Worm (Caenorhabditis elegans) whole organism, L3 larva: Measurements from ENCODE around the gene F09E5.3.

Experiments
- ama-1 ChIP-seq: fragments of 150-350 bp; optimal IDR thresholded peaks from 2 replicates; lab custom pipeline; 2018
- elt-3 ChIP-seq, 3 experiments: fragments of 150-350 bp in 1 of 3; sonication (generic microtip) in 2 of 3; optimal IDR thresholded peaks; 2 replicates in 2 of 3; 4 replicates in 1 of 3; lab custom pipeline; 2014 to 2017; ENCODE audit warnings: missing biosample characterization in 3 of 3, missing genetic modification characterization in 3 of 3
- jun-1 ChIP-seq: fragments of 150-350 bp; optimal IDR thresholded peaks from 2 replicates; lab custom pipeline; 2014; ENCODE audit warnings: missing biosample characterization, missing genetic modification reagents, missing genetic modification characterization
- nhr-28 ChIP-seq: fragments of 150-350 bp; optimal IDR thresholded peaks from 2 replicates; lab custom pipeline; 2014; ENCODE audit warnings: missing biosample characterization, missing genetic modification characterization
- nhr-76 ChIP-seq: fragments of 150-350 bp; sonication (generic microtip); optimal IDR thresholded peaks from 5 replicates; lab custom pipeline; 2014; ENCODE audit warnings: missing biosample characterization, missing genetic modification characterization
- nhr-77 ChIP-seq: fragments of 150-350 bp; optimal IDR thresholded peaks from 2 replicates; lab custom pipeline; 2014; ENCODE audit warnings: missing biosample characterization, missing genetic modification characterization
- zag-1 ChIP-seq: fragments of 150-350 bp; optimal IDR thresholded peaks from 2 replicates; lab custom pipeline; 2014; ENCODE audit warnings: missing biosample characterization, missing genetic modification characterization

DNA sequence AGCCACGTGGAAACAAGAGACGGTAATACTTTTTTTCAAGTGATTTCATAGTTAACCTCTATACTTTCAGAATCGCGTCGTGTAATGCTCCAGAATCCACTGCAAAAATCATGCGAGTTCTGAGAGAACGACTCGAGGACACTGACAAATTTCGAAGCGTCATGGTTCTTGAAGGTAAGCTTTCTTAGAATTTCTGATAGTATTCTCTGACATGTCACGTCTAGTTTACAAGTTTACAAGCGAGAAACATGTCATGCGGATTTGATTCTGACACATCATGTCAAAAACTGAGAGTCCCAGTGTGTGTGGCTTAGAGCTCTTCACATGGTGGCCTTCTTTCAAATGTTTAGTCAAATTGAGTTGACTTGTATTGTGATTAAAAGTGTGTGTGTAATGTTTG is 39.2 kb upstream of the F09E5.3 start:
- TF ChIP-seq ama-1 (lab: Kevin White, UChicago) (no peak), nhr-77 (tag; lab: Kevin White, UChicago) (no peak), nhr-76 (tag; lab: Kevin White, UChicago) (no peak), jun-1 (tag; lab: Kevin White, UChicago) (no peak), elt-3 (tag; optimal IDR thresholded peaks at IDR 0.05; lab: Kevin White, UChicago) (no peak), nhr-28 (tag; lab: Kevin White, UChicago) (no peak), zag-1 (tag; lab: Kevin White, UChicago) (no peak)
